Fruit fly (Drosophila melanogaster): ENCODE data around the gene mRpL45.
A peak's percentile ranks its signal among the peaks of the same experiment; 100 is the strongest.

mRpL45 gene

DNA sequence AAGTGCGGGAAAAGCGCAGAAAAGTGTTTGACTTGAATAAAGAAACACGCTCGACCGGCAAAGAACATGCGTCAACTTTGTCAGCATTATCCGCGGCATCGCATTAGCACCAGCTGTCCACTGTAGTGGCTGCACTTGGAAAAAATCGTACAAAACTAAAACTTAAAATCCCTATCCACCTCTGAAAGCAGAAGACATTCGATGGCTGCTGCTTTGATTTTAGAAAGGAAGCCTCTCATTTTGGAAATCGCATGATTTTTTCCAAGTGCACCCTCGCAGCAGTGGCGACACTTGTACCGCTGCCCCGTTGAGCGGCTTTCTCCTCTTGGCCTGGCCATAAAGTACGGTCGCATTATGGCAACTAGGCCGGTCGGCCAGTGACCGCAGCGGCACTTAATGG lies 46.0 kb downstream of the mRpL45 start (continued):
- peak; percentile 27; the same call in 1 of the 2 replicates for TF ChIP-seq sens-2 (GFP tag; IDR thresholded peaks at IDR 0.05)
- no peak for TF ChIP-seq Bdp1 (GFP tag; optimal IDR thresholded peaks at IDR 0.05)
- TF ChIP-seq dpn (GFP tag; optimal IDR thresholded peaks at IDR 0.05): peak in 1 of 2 experiments; percentile 61
- TF ChIP-seq CG9609 (GFP tag; optimal IDR thresholded peaks at IDR 0.05): no peak
- peak; percentile 41 for TF ChIP-seq lab (GFP tag; optimal IDR thresholded peaks at IDR 0.05)
- TF ChIP-seq tio (GFP tag; optimal IDR thresholded peaks at IDR 0.05): peak; percentile 8
- peak; percentile 77 for TF ChIP-seq Optix (GFP tag; IDR thresholded peaks at IDR 0.05)
- no peak for TF ChIP-seq pzg (GFP tag; optimal IDR thresholded peaks at IDR 0.05)
- TF ChIP-seq ham (GFP tag; IDR thresholded peaks at IDR 0.05): no peak
- TF ChIP-seq CG15011 (GFP tag; optimal IDR thresholded peaks at IDR 0.05): no peak
- TF ChIP-seq p53 (GFP tag; optimal IDR thresholded peaks at IDR 0.05): no peak
- no peak for TF ChIP-seq CG7372 (GFP tag; IDR thresholded peaks at IDR 0.05)
- no peak for TF ChIP-seq tap (tag; optimal IDR thresholded peaks at IDR 0.05)
- TF ChIP-seq Abd-B (GFP tag; optimal IDR thresholded peaks at IDR 0.05): peak; percentile 36
- no peak for TF ChIP-seq chinmo (GFP tag; IDR thresholded peaks at IDR 0.05; ENCODE audit: partially characterized antibody)
- peak; percentile 55 for TF ChIP-seq CG30403 (GFP tag; optimal IDR thresholded peaks at IDR 0.05)
- no peak for TF ChIP-seq MTF-1 (GFP tag; optimal IDR thresholded peaks at IDR 0.05; ENCODE audit: borderline replicate concordance)
- 0 out of 2 replicates have a peak, but pooled peaks have one; percentile 27 for TF ChIP-seq wdn (GFP tag; IDR thresholded peaks at IDR 0.05)
- TF ChIP-seq Med (GFP tag): peak; percentile 88
- TF ChIP-seq otp (GFP tag; IDR thresholded peaks at IDR 0.05): peak; percentile 65; the same call in 2 of the 3 replicates
- TF ChIP-seq Drgx (GFP tag; IDR thresholded peaks at IDR 0.05): peak; percentile 79
- TF ChIP-seq NK7.1 (GFP tag; optimal IDR thresholded peaks at IDR 0.05): no peak
- peak; percentile 62 for TF ChIP-seq sisA (GFP tag; IDR thresholded peaks at IDR 0.05)
- TF ChIP-seq chif (GFP tag; optimal IDR thresholded peaks at IDR 0.05): peak; percentile 11 to 52
- TF ChIP-seq Dfd (GFP tag; optimal IDR thresholded peaks at IDR 0.05): no peak
- TF ChIP-seq Sry-β (GFP tag; optimal IDR thresholded peaks at IDR 0.05): no peak
- TF ChIP-seq ftz-f1 (GFP tag; optimal IDR thresholded peaks at IDR 0.05): no peak
- TF ChIP-seq CG11456 (GFP tag; IDR thresholded peaks at IDR 0.05): peak; percentile 62; the same call in 1 of the 3 replicates
- no peak for TF ChIP-seq odd (GFP tag; optimal IDR thresholded peaks at IDR 0.05)
- no peak for TF ChIP-seq grn (GFP tag; optimal IDR thresholded peaks at IDR 0.05)
- TF ChIP-seq CG7786 (GFP tag; optimal IDR thresholded peaks at IDR 0.05): no peak
- TF ChIP-seq CG11398 (GFP tag; optimal IDR thresholded peaks at IDR 0.05): no peak
- 0 out of 2 replicates have a peak, but pooled peaks have one; percentile 17 for TF ChIP-seq al (GFP tag; IDR thresholded peaks at IDR 0.05)
- peak; percentile 54 for TF ChIP-seq dmrt99B (tag; optimal IDR thresholded peaks at IDR 0.05)
- no peak for TF ChIP-seq Dref (GFP tag; IDR thresholded peaks at IDR 0.05)
- peak; percentile 14 for TF ChIP-seq Hmr (GFP tag; optimal IDR thresholded peaks at IDR 0.05)
- no peak for TF ChIP-seq z (GFP tag; IDR thresholded peaks at IDR 0.05)
- 0 out of 2 replicates have a peak, but pooled peaks have one; percentile 9 for TF ChIP-seq CG6272 (GFP tag; IDR thresholded peaks at IDR 0.05)
- 0 out of 2 replicates have a peak, but pooled peaks have one; percentile 33 for TF ChIP-seq E2f1 (GFP tag; IDR thresholded peaks at IDR 0.05)
- no peak for TF ChIP-seq Aef1 (GFP tag; IDR thresholded peaks at IDR 0.05)
- TF ChIP-seq yki (optimal IDR thresholded peaks at IDR 0.05): no peak
- no peak for TF ChIP-seq CG34376 (GFP tag; optimal IDR thresholded peaks at IDR 0.05)
- TF ChIP-seq CG4617 (GFP tag; optimal IDR thresholded peaks at IDR 0.05; ENCODE audit: borderline replicate concordance): no peak
- no peak for TF ChIP-seq Stat92E (GFP tag; optimal IDR thresholded peaks at IDR 0.05)
- no peak for TF ChIP-seq fd3F (GFP tag; optimal IDR thresholded peaks at IDR 0.05)
- TF ChIP-seq CG1024 (GFP tag; IDR thresholded peaks at IDR 0.05): peak; percentile 45
- no peak for TF ChIP-seq slp2 (GFP tag; optimal IDR thresholded peaks at IDR 0.05)
- TF ChIP-seq ap (GFP tag; IDR thresholded peaks at IDR 0.05): peak; percentile 38; the same call in 1 of the 2 replicates
- peak; percentile 2 for TF ChIP-seq Sry-δ (GFP tag; optimal IDR thresholded peaks at IDR 0.05)
- TF ChIP-seq kah (GFP tag; optimal IDR thresholded peaks at IDR 0.05): no peak
- no peak for TF ChIP-seq CG6254 (GFP tag; optimal IDR thresholded peaks at IDR 0.05)
- TF ChIP-seq klu (GFP tag; IDR thresholded peaks at IDR 0.05): no peak
